Worm (Caenorhabditis elegans): ENCODE data around the gene bca-2.

- TF ChIP-seq nhr-76 (tag; optimal IDR thresholded peaks at IDR 0.05) (no peak), mab-5 (tag; optimal IDR thresholded peaks at IDR 0.05) (no peak), nhr-237 (tag; optimal IDR thresholded peaks at IDR 0.05) (no peak), lsy-2 (tag; optimal IDR thresholded peaks at IDR 0.05) (no peak), sptf-1 (tag; optimal IDR thresholded peaks at IDR 0.05) (no peak)
Observed at ce11 chrIV:17053261-17053660, 46.8 kb downstream of the bca-2 start, which contains the start of gene Y116A8C.23.
